Fruit fly (Drosophila melanogaster): ENCODE data around the gene twy.

DNA sequence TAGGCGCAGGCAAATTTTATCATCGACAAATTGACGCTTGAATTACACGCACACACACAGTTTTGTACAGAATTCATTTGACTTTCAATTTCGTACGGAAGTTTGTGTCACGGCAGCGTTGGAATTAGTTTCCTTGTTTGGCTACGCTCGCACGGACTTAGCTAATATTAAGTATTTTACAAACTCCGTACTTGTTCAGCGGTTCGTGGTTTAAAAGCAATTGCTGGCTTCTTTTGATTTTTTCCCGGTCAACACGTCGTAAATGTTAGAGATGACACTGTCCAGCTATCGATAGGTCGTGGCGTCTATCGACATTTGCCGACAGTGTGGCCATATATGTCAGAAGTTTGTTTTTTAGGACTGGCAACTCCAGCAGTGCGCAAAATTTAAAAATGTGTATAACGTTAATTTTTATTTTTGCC is 40.2 kb upstream of the twy start, which contains the start of gene CycA:
- TF ChIP-seq CTCF (optimal IDR thresholded peaks at IDR 0.05) (peak; percentile 25 to 49), CG8478 (optimal IDR thresholded peaks at IDR 0.05) (no peak)

All from S2 (cell line).